Worm (Caenorhabditis elegans) whole organism, L4 larva: ENCODE results near the gene F58F6.6.

Source experiments
- D1046.2 ChIP-seq: fragments of 200-800 bp; sonication (Bioruptor generic); IDR thresholded peaks from 2 replicates; pipeline ENCODE4 v1.3.6; 2022; ENCODE audit warnings: missing genetic modification characterization, missing compliant biosample characterization
- F26F4.8 ChIP-seq: fragments of 200-800 bp; sonication (Bioruptor generic); conservative IDR thresholded peaks from 2 replicates; pipeline ENCODE4 v1.3.6; 2022; ENCODE audit warnings: missing genetic modification characterization, missing compliant biosample characterization
- F44E2.7 ChIP-seq: fragments of 200-800 bp; sonication (Bioruptor generic); IDR thresholded peaks from 2 replicates; pipeline ENCODE4 v2.1.2; 2022; ENCODE audit warnings: missing genetic modification characterization, missing compliant biosample characterization
- T20F7.1 ChIP-seq: fragments of 200-800 bp; sonication (Bioruptor generic); optimal IDR thresholded peaks from 2 replicates; lab custom pipeline; 2018; ENCODE audit warnings: mild to moderate bottlenecking, missing genetic modification characterization, missing compliant biosample characterization
- T26A8.4 ChIP-seq: fragments of 200-800 bp; sonication (Bioruptor generic); IDR thresholded peaks from 2 replicates; pipeline ENCODE4 v1.3.6; 2022; ENCODE audit warnings: missing genetic modification characterization, missing compliant biosample characterization
- Y48G9A.11 ChIP-seq: fragments of 200-800 bp; sonication (Bioruptor generic); IDR thresholded peaks from 2 replicates; pipeline ENCODE4 v1.3.6; 2022; ENCODE audit warnings: missing genetic modification reagents, missing genetic modification characterization, missing compliant biosample characterization
- ZK337.2 ChIP-seq: fragments of 200-800 bp; sonication (Bioruptor generic); IDR thresholded peaks from 2 replicates; pipeline ENCODE4 v1.3.6; 2022; ENCODE audit warnings: missing genetic modification reagents, missing genetic modification characterization, missing compliant biosample characterization
- aha-1 ChIP-seq: fragments of 150-350 bp; peaks from one replicate; lab custom pipeline; 2014; ENCODE audit warnings: missing biosample characterization, missing genetic modification characterization
- aly-2 ChIP-seq: sonication (generic microtip); optimal IDR thresholded peaks from 2 replicates; lab custom pipeline; 2018; ENCODE audit warnings: missing biosample characterization, missing genetic modification characterization
- arid-1 ChIP-seq: fragments of 200-800 bp; sonication (Bioruptor generic); conservative IDR thresholded peaks from 2 replicates; pipeline ENCODE4 v1.3.6; 2022; ENCODE audit warnings: missing genetic modification reagents, missing genetic modification characterization, missing compliant biosample characterization
- attf-4 ChIP-seq: sonication (generic microtip); optimal IDR thresholded peaks from 3 replicates; lab custom pipeline; 2017; ENCODE audit warnings: missing biosample characterization, missing genetic modification characterization
- ceh-20 ChIP-seq: fragments of 200-800 bp; sonication (Bioruptor generic); IDR thresholded peaks from 2 replicates; pipeline ENCODE4 v1.3.6; 2022; ENCODE audit warnings: missing genetic modification reagents, missing genetic modification characterization, missing compliant biosample characterization
- ceh-28 ChIP-seq: fragments of 150-350 bp; optimal IDR thresholded peaks from 2 replicates; lab custom pipeline; 2014; ENCODE audit warnings: missing biosample characterization, missing genetic modification reagents, missing genetic modification characterization
- daf-12 ChIP-seq: fragments of 150-350 bp; optimal IDR thresholded peaks from 2 replicates; lab custom pipeline; 2014; ENCODE audit warnings: missing biosample characterization, missing genetic modification reagents, missing genetic modification characterization
- daf-16 ChIP-seq, 3 experiments: sonication (generic microtip); optimal IDR thresholded peaks; 2 replicates each; lab custom pipeline; 2016 to 2017; ENCODE audit warnings: missing genetic modification characterization in 3 of 3, missing genetic modification reagents in 3 of 3, mild to moderate bottlenecking in 2 of 3, missing compliant biosample characterization in 2 of 3, missing biosample characterization in 1 of 3, moderate library complexity in 1 of 3
- dmd-8 ChIP-seq: fragments of 200-800 bp; sonication (Bioruptor generic); IDR thresholded peaks from 2 replicates; pipeline ENCODE4 v1.3.6; 2022; ENCODE audit warnings: missing genetic modification characterization, missing compliant biosample characterization
- dmd-9 ChIP-seq: fragments of 200-800 bp; sonication (Bioruptor generic); IDR thresholded peaks from 2 replicates; pipeline ENCODE4 v1.3.6; 2022; ENCODE audit warnings: missing genetic modification reagents, missing genetic modification characterization, missing compliant biosample characterization
- fos-1 ChIP-seq: fragments of 150-350 bp; optimal IDR thresholded peaks from 2 replicates; lab custom pipeline; 2014; ENCODE audit warnings: missing biosample characterization, missing genetic modification characterization
- hif-1 ChIP-seq, 2 experiments: sonication (generic microtip); optimal IDR thresholded peaks; 2 replicates each; lab custom pipeline; 2016 to 2017; ENCODE audit warnings: missing compliant biosample characterization in 2 of 2, missing genetic modification characterization in 2 of 2, missing genetic modification reagents in 2 of 2, missing genotype in 2 of 2, mild to moderate bottlenecking in 1 of 2
- hlh-11 ChIP-seq: fragments of 200-800 bp; sonication (Bioruptor generic); optimal IDR thresholded peaks from 2 replicates; lab custom pipeline; 2018; ENCODE audit warnings: mild to moderate bottlenecking, missing genetic modification characterization, missing compliant biosample characterization
- hlh-30 ChIP-seq: sonication (generic microtip); optimal IDR thresholded peaks from 2 replicates; lab custom pipeline; 2017; ENCODE audit warnings: antibody characterized with exemption, mild to moderate bottlenecking, missing genetic modification characterization, missing compliant biosample characterization; ENCODE audit not compliant: insufficient read depth
- hmg-1.1 ChIP-seq: fragments of 200-800 bp; sonication (Bioruptor generic); IDR thresholded peaks from 2 replicates; pipeline ENCODE4 v1.3.6; 2022; ENCODE audit warnings: missing genetic modification reagents, missing genetic modification characterization, missing compliant biosample characterization
- lim-7 ChIP-seq: fragments of 200-800 bp; sonication (Bioruptor generic); IDR thresholded peaks from 2 replicates; pipeline ENCODE4 v1.3.6; 2022; ENCODE audit warnings: missing genetic modification characterization, missing compliant biosample characterization
- lin-1 ChIP-seq: fragments of 200-800 bp; sonication (Bioruptor generic); IDR thresholded peaks from 2 replicates; pipeline ENCODE4 v1.3.6; 2022; ENCODE audit warnings: missing genetic modification reagents, missing genetic modification characterization, missing compliant biosample characterization
- lin-15B ChIP-seq: fragments of 150-350 bp; sonication (generic microtip); optimal IDR thresholded peaks from 3 replicates; lab custom pipeline; 2014; ENCODE audit warnings: missing biosample characterization, missing genetic modification characterization
- lin-38 ChIP-seq: fragments of 200-800 bp; sonication (Bioruptor generic); IDR thresholded peaks from 2 replicates; pipeline ENCODE4 v1.3.6; 2022; ENCODE audit warnings: missing genetic modification reagents, missing genetic modification characterization, missing compliant biosample characterization
- lir-3 ChIP-seq: sonication (generic microtip); optimal IDR thresholded peaks from 2 replicates; lab custom pipeline; 2016; ENCODE audit warnings: mild to moderate bottlenecking, missing genetic modification characterization, missing compliant biosample characterization
- madf-5 ChIP-seq, 2 experiments: fragments of 200-800 bp; sonication (Bioruptor generic); IDR thresholded peaks; 2 replicates each; pipeline ENCODE4 v1.3.6; 2022; ENCODE audit warnings: missing compliant biosample characterization in 2 of 2, missing genetic modification characterization in 2 of 2
- mxl-2 ChIP-seq: fragments of 200-800 bp; sonication (Bioruptor generic); conservative IDR thresholded peaks from 2 replicates; pipeline ENCODE4 v1.3.6; 2022; ENCODE audit warnings: missing genetic modification reagents, missing genetic modification characterization, missing compliant biosample characterization
- mxl-3 ChIP-seq: fragments of 200-800 bp; sonication (Bioruptor generic); optimal IDR thresholded peaks from 2 replicates; lab custom pipeline; 2018; ENCODE audit warnings: mild to moderate bottlenecking, missing genetic modification characterization, missing compliant biosample characterization
- nhr-102 ChIP-seq: sonication (generic microtip); optimal IDR thresholded peaks from 2 replicates; lab custom pipeline; 2016; ENCODE audit warnings: mild to moderate bottlenecking, missing genetic modification characterization, moderate library complexity, missing compliant biosample characterization
- nhr-111 ChIP-seq: fragments of 200-800 bp; sonication (Bioruptor generic); optimal IDR thresholded peaks from 2 replicates; lab custom pipeline; 2018; ENCODE audit warnings: mild to moderate bottlenecking, missing genetic modification characterization, missing compliant biosample characterization
- nhr-237 ChIP-seq: sonication (generic microtip); optimal IDR thresholded peaks from 2 replicates; lab custom pipeline; 2017; ENCODE audit warnings: missing biosample characterization, missing genetic modification characterization
- nhr-28 ChIP-seq: fragments of 150-350 bp; optimal IDR thresholded peaks from 2 replicates; lab custom pipeline; 2014; ENCODE audit warnings: missing biosample characterization, missing genetic modification characterization
- nhr-42 ChIP-seq: fragments of 200-800 bp; sonication (Bioruptor generic); IDR thresholded peaks from 2 replicates; pipeline ENCODE4 v1.3.6; 2022; ENCODE audit warnings: missing genetic modification characterization, missing compliant biosample characterization
- nhr-48 ChIP-seq: sonication (generic microtip); optimal IDR thresholded peaks from 2 replicates; lab custom pipeline; 2016; ENCODE audit warnings: mild to moderate bottlenecking, missing genetic modification characterization, missing compliant biosample characterization
- nhr-6 ChIP-seq: fragments of 150-350 bp; optimal IDR thresholded peaks from 2 replicates; lab custom pipeline; 2014; ENCODE audit warnings: missing biosample characterization, missing genetic modification characterization
- nhr-77 ChIP-seq: fragments of 150-350 bp; optimal IDR thresholded peaks from 2 replicates; lab custom pipeline; 2014; ENCODE audit warnings: missing biosample characterization, missing genetic modification characterization
- php-3 ChIP-seq: fragments of 200-800 bp; sonication (Bioruptor generic); IDR thresholded peaks from 2 replicates; pipeline ENCODE4 v1.3.6; 2022; ENCODE audit warnings: missing genetic modification reagents, missing genetic modification characterization, missing compliant biosample characterization
- rbr-2 ChIP-seq: sonication (generic microtip); optimal IDR thresholded peaks from 2 replicates; lab custom pipeline; 2016; ENCODE audit warnings: missing genotype, missing genetic modification characterization, missing compliant biosample characterization
- set-16 ChIP-seq: fragments of 200-800 bp; sonication (Bioruptor generic); IDR thresholded peaks from 2 replicates; pipeline ENCODE4 v1.3.6; 2022; ENCODE audit warnings: missing genetic modification reagents, missing genetic modification characterization, missing compliant biosample characterization
- snpc-1.2 ChIP-seq: fragments of 200-800 bp; sonication (Bioruptor generic); IDR thresholded peaks from 2 replicates; pipeline ENCODE4 v1.3.6; 2022; ENCODE audit warnings: missing genetic modification reagents, missing genetic modification characterization, missing compliant biosample characterization
- spr-3 ChIP-seq: fragments of 200-800 bp; sonication (Bioruptor generic); optimal IDR thresholded peaks from 2 replicates; lab custom pipeline; 2018; ENCODE audit warnings: mild to moderate bottlenecking, missing genetic modification characterization, missing compliant biosample characterization
- unc-130 ChIP-seq: sonication (generic microtip); optimal IDR thresholded peaks from 2 replicates; lab custom pipeline; 2016; ENCODE audit warnings: missing genetic modification reagents, missing genetic modification characterization, missing compliant biosample characterization
- unc-39 ChIP-seq: sonication (generic microtip); optimal IDR thresholded peaks from 2 replicates; lab custom pipeline; 2017; ENCODE audit warnings: missing biosample characterization, missing genetic modification characterization
- unc-62 ChIP-seq, 3 experiments: fragments of 150-350 bp in 1 of 3; sonication (generic microtip); optimal IDR thresholded peaks in 2 of 3; peaks in 1 of 3; 1 replicate in 1 of 3; 2 replicates in 2 of 3; lab custom pipeline; 2014 to 2017; ENCODE audit warnings: missing biosample characterization in 3 of 3, missing genetic modification characterization in 3 of 3, missing genetic modification reagents in 3 of 3, missing genotype in 1 of 3
- zag-1 ChIP-seq: fragments of 150-350 bp; optimal IDR thresholded peaks from 2 replicates; lab custom pipeline; 2014; ENCODE audit warnings: missing biosample characterization, missing genetic modification characterization
- zfp-2 ChIP-seq: sonication (generic microtip); optimal IDR thresholded peaks from 2 replicates; lab custom pipeline; 2016; ENCODE audit warnings: mild to moderate bottlenecking, missing genetic modification characterization, missing compliant biosample characterization
- zfp-3 ChIP-seq: fragments of 200-800 bp; sonication (Bioruptor generic); conservative IDR thresholded peaks from 2 replicates; pipeline ENCODE4 v1.3.6; 2022; ENCODE audit warnings: missing genetic modification reagents, missing genetic modification characterization, missing compliant biosample characterization
- zip-11 ChIP-seq: fragments of 200-800 bp; sonication (Bioruptor generic); IDR thresholded peaks from 2 replicates; pipeline ENCODE4 v1.3.6; 2022; ENCODE audit warnings: missing genetic modification characterization, missing compliant biosample characterization
- zip-2 ChIP-seq: fragments of 150-350 bp; optimal IDR thresholded peaks from 2 replicates; lab custom pipeline; 2014; ENCODE audit warnings: missing biosample characterization, missing genetic modification characterization
- ztf-11 ChIP-seq: fragments of 150-350 bp; optimal IDR thresholded peaks from 2 replicates; lab custom pipeline; 2014; ENCODE audit warnings: missing biosample characterization, missing genetic modification characterization

Gene F58F6.6

ce11 chrIV:1378954-1379353 is 38.1 kb downstream of the F58F6.6 start (continued):
- TF ChIP-seq rbr-2 (tag; lab: Kevin White, UChicago): no peak
- no peak for TF ChIP-seq nhr-42 (GFP tag; lab: Robert Waterston, UW)
- TF ChIP-seq set-16 (GFP tag; lab: Robert Waterston, UW): no peak
- TF ChIP-seq nhr-6 (tag; lab: Kevin White, UChicago): no peak
- no peak for TF ChIP-seq nhr-48 (tag; lab: Kevin White, UChicago)
- TF ChIP-seq hmg-1.1 (GFP tag; lab: Robert Waterston, UW): no peak
- no peak for TF ChIP-seq F26F4.8
- no peak for TF ChIP-seq mxl-2
- TF ChIP-seq aly-2 (tag; lab: Kevin White, UChicago): no peak
- no peak for TF ChIP-seq D1046.2 (GFP tag; lab: Robert Waterston, UW)
- no peak for TF ChIP-seq lin-15B (tag; lab: Kevin White, UChicago)
- TF ChIP-seq aha-1 (tag; lab: Kevin White, UChicago): no peak
- TF ChIP-seq zip-11 (GFP tag; lab: Robert Waterston, UW): no peak
- peak; percentile 72 for TF ChIP-seq nhr-77 (tag; lab: Kevin White, UChicago)
- TF ChIP-seq nhr-111 (GFP tag; lab: Kevin White, UChicago): no peak
- TF ChIP-seq lin-1 (GFP tag; lab: Robert Waterston, UW): peak; percentile 67
- TF ChIP-seq spr-3 (GFP tag; lab: Kevin White, UChicago): no peak
- TF ChIP-seq dmd-8 (GFP tag; lab: Robert Waterston, UW): no peak
- peak; percentile 91 for TF ChIP-seq nhr-28 (tag; lab: Kevin White, UChicago)
- TF ChIP-seq zip-2: no peak
- no peak for TF ChIP-seq ceh-28 (tag; lab: Kevin White, UChicago)
- TF ChIP-seq arid-1 (GFP tag; lab: Robert Waterston, UW): no peak
- no peak for TF ChIP-seq unc-39 (tag; lab: Kevin White, UChicago)
- TF ChIP-seq fos-1 (tag; lab: Kevin White, UChicago): no peak
- TF ChIP-seq hlh-11: peak; percentile 84
- no peak for TF ChIP-seq zfp-3 (GFP tag; lab: Robert Waterston, UW)
- TF ChIP-seq nhr-237: no peak
- TF ChIP-seq snpc-1.2 (GFP tag; lab: Robert Waterston, UW): no peak
- no peak for TF ChIP-seq hif-1 (tag; optimal IDR thresholded peaks at IDR 0.05; lab: Kevin White, UChicago)
- peak in 1 of 2 experiments; percentile 94 for TF ChIP-seq unc-62 (GFP tag; optimal IDR thresholded peaks at IDR 0.05 in 1 of 2; lab: Kevin White, UChicago)
- TF ChIP-seq unc-62 (tag; optimal IDR thresholded peaks at IDR 0.05; lab: Kevin White, UChicago): no peak
- TF ChIP-seq php-3: peak; percentile 19; the same call in 1 of the 2 replicates
- TF ChIP-seq unc-130: no peak
- TF ChIP-seq mxl-3 (GFP tag; lab: Kevin White, UChicago): no peak
- TF ChIP-seq zag-1 (tag; lab: Kevin White, UChicago): no peak
- TF ChIP-seq zfp-2 (tag; lab: Kevin White, UChicago): no peak
- TF ChIP-seq hlh-30 (tag; lab: Kevin White, UChicago): no peak
- no peak for TF ChIP-seq T20F7.1 (GFP tag; lab: Kevin White, UChicago)
- no peak for TF ChIP-seq lir-3 (tag; lab: Kevin White, UChicago)
- no peak for TF ChIP-seq daf-16 (GFP tag; optimal IDR thresholded peaks at IDR 0.05; lab: Kevin White, UChicago)
- peak; percentile 93 for TF ChIP-seq daf-16 (tag; optimal IDR thresholded peaks at IDR 0.05; lab: Kevin White, UChicago)
- TF ChIP-seq attf-4 (tag; lab: Kevin White, UChicago): no peak
- TF ChIP-seq ztf-11 (tag; lab: Kevin White, UChicago): no peak
- no peak for TF ChIP-seq nhr-102 (tag; lab: Kevin White, UChicago)
- TF ChIP-seq madf-5 (GFP tag; IDR thresholded peaks at IDR 0.05; lab: Robert Waterston, UW): no peak
- no peak for TF ChIP-seq Y48G9A.11 (GFP tag; lab: Robert Waterston, UW)
- TF ChIP-seq dmd-9 (GFP tag; lab: Robert Waterston, UW): no peak
- no peak for TF ChIP-seq ceh-20 (GFP tag; lab: Robert Waterston, UW)
- TF ChIP-seq lim-7 (GFP tag; lab: Robert Waterston, UW): no peak
- TF ChIP-seq daf-12 (tag; lab: Kevin White, UChicago): no peak
- TF ChIP-seq lin-38 (GFP tag; lab: Robert Waterston, UW): no peak
- TF ChIP-seq ZK337.2 (GFP tag; lab: Robert Waterston, UW): no peak
- TF ChIP-seq F44E2.7 (GFP tag; lab: Robert Waterston, UW): no peak
- TF ChIP-seq T26A8.4 (GFP tag; lab: Robert Waterston, UW): no peak
